Worm (Caenorhabditis elegans): ENCODE measurements around the gene W09G12.6.

The W09G12.6 gene

ce11 chrIV:1213192-1213591, 18.5 kb upstream of the W09G12.6 start (continued):
- TF ChIP-seq daf-8 (GFP tag; IDR thresholded peaks at IDR 0.05) (no peak), spr-3 (GFP tag; optimal IDR thresholded peaks at IDR 0.05) (no peak), cey-2 (tag; optimal IDR thresholded peaks at IDR 0.05; ENCODE audit: borderline replicate concordance, insufficient read depth) (no peak), dmd-9 (GFP tag; IDR thresholded peaks at IDR 0.05) (no peak), attf-4 (tag; optimal IDR thresholded peaks at IDR 0.05) (no peak), F44E2.7 (GFP tag; IDR thresholded peaks at IDR 0.05) (no peak), lim-7 (GFP tag; IDR thresholded peaks at IDR 0.05) (no peak), aly-2 (tag; optimal IDR thresholded peaks at IDR 0.05) (no peak), Y48G9A.11 (GFP tag; IDR thresholded peaks at IDR 0.05) (no peak), mes-2 (tag; optimal IDR thresholded peaks at IDR 0.05; ENCODE audit: poor library complexity, severe bottlenecking) (peak; percentile 25), saeg-2 (GFP tag; IDR thresholded peaks at IDR 0.05) (no peak), dmd-6 (GFP tag; IDR thresholded peaks at IDR 0.05) (no peak), F26F4.8 (GFP tag; conservative IDR thresholded peaks at IDR 0.05) (no peak), R02D3.7 (tag; optimal IDR thresholded peaks at IDR 0.05) (no peak), nhr-11 (tag; optimal IDR thresholded peaks at IDR 0.05) (peak; percentile 6), nhr-237 (tag; optimal IDR thresholded peaks at IDR 0.05) (no peak), daf-12 (tag; optimal IDR thresholded peaks at IDR 0.05) (no peak), unc-39 (tag; optimal IDR thresholded peaks at IDR 0.05) (no peak), mdl-1 (tag; optimal IDR thresholded peaks at IDR 0.05) (peak in 1 of 2 experiments; percentile 9), T26A8.4 (GFP tag; IDR thresholded peaks at IDR 0.05) (no peak), unc-62 (GFP tag; optimal IDR thresholded peaks at IDR 0.05 in 1 of 2) (peak in 1 of 2 experiments; percentile 45), unc-62 (tag; optimal IDR thresholded peaks at IDR 0.05) (no peak), dmd-8 (GFP tag; IDR thresholded peaks at IDR 0.05) (no peak), sdz-12 (GFP tag; optimal IDR thresholded peaks at IDR 0.05) (no peak), lin-15B (tag; optimal IDR thresholded peaks at IDR 0.05) (no peak)

ce11 chrIV:1215536-1215935, 16.2 kb upstream of the W09G12.6 start:
- peak; percentile 93 for TF ChIP-seq aha-1 (tag)
- TF ChIP-seq nhr-41 (GFP tag; IDR thresholded peaks at IDR 0.05), result no peak

ce11 chrIV:1216290-1216689, 15.4 kb upstream of the W09G12.6 start, which contains the start of gene W09G12.9:
W09G12.9 (plus strand) TSS chrIV:1216590.
- TF ChIP-seq dmd-6 (GFP tag; IDR thresholded peaks at IDR 0.05) (peak; percentile 74), egl-43 (GFP tag; IDR thresholded peaks at IDR 0.05) (no peak)

- TF ChIP-seq T26A8.4 (GFP tag; IDR thresholded peaks at IDR 0.05), result 0 out of 2 replicates have a peak, but pooled peaks have one; percentile 24
Observed at ce11 chrIV:1217265-1217664, 14.4 kb upstream of the W09G12.6 start.

ce11 chrIV:1221167-1221566, 10.5 kb upstream of the W09G12.6 start, which contains the start of gene W09G12.10:
W09G12.10 (minus strand) TSS chrIV:1221287.
- TF ChIP-seq skn-1 (tag; optimal IDR thresholded peaks at IDR 0.05) (no peak), duxl-1 (tag; optimal IDR thresholded peaks at IDR 0.05; ENCODE audit: poor library complexity) (no peak), spr-1 (tag; optimal IDR thresholded peaks at IDR 0.05) (no peak), tra-1 (GFP tag; IDR thresholded peaks at IDR 0.05) (no peak), nhr-102 (tag; optimal IDR thresholded peaks at IDR 0.05) (no peak), nhr-6 (tag; optimal IDR thresholded peaks at IDR 0.05) (no peak), vab-7 (GFP tag; IDR thresholded peaks at IDR 0.05) (no peak), set-16 (GFP tag; IDR thresholded peaks at IDR 0.05) (no peak), ZK546.5 (tag; optimal IDR thresholded peaks at IDR 0.05) (no peak), ceh-62 (tag; optimal IDR thresholded peaks at IDR 0.05) (no peak), mep-1 (tag; optimal IDR thresholded peaks at IDR 0.05) (no peak), madf-5 (GFP tag; IDR thresholded peaks at IDR 0.05) (no peak), zip-11 (GFP tag; IDR thresholded peaks at IDR 0.05) (no peak), rbr-2 (tag; optimal IDR thresholded peaks at IDR 0.05) (no peak)

Data from whole organism, L4 larva.